Worm (Caenorhabditis elegans): ENCODE measurements around the gene Y57G11B.8.
A peak's percentile ranks its signal among the peaks of the same experiment; 100 is the strongest.
"Not testable (repeated sequence)": the region's sequence is repeated elsewhere in the genome, so short reads cannot be mapped to it uniquely, and the experiment has no call there.

The Y57G11B.8 gene

ce11 chrIV:14559267-14559666, 19.2 kb downstream of the Y57G11B.8 start:
- TF ChIP-seq nhr-6 (tag; optimal IDR thresholded peaks at IDR 0.05) (no peak), pqm-1 (tag; optimal IDR thresholded peaks at IDR 0.05) (peak; percentile 50), daf-16 (GFP tag; optimal IDR thresholded peaks at IDR 0.05) (no peak), daf-16 (tag; optimal IDR thresholded peaks at IDR 0.05) (peak; percentile 20), nhr-28 (tag; optimal IDR thresholded peaks at IDR 0.05) (peak; percentile 10)

ce11 chrIV:14557642-14558041, 20.9 kb downstream of the Y57G11B.8 start:
- TF ChIP-seq nhr-237 (tag; optimal IDR thresholded peaks at IDR 0.05) = no peak
- peak; percentile 54 for TF ChIP-seq aha-1 (tag)

- TF ChIP-seq daf-8 (GFP tag; IDR thresholded peaks at IDR 0.05) (no peak), Y75B8A.6 (GFP tag; IDR thresholded peaks at IDR 0.05) (no peak), lin-39 (tag; optimal IDR thresholded peaks at IDR 0.05) (no peak), tag-97 (GFP tag; IDR thresholded peaks at IDR 0.05) (no peak), ceh-82 (tag; optimal IDR thresholded peaks at IDR 0.05) (no peak), madf-5 (GFP tag; IDR thresholded peaks at IDR 0.05) (no peak), aha-1 (tag) (peak; percentile 24), nhr-6 (tag; optimal IDR thresholded peaks at IDR 0.05) (no peak), attf-4 (tag; optimal IDR thresholded peaks at IDR 0.05) (no peak)
Measured at ce11 chrIV:14554788-14555187, 23.7 kb downstream of the Y57G11B.8 start, which contains the start of gene Y57G11B.6. Y57G11B.6 (minus strand) TSS chrIV:14554888.

- not testable (repeated sequence) for TF ChIP-seq T20F7.1 (GFP tag; optimal IDR thresholded peaks at IDR 0.05); snpc-4 (tag; optimal IDR thresholded peaks at IDR 0.05); jun-1 (tag; optimal IDR thresholded peaks at IDR 0.05)
Measured at ce11 chrIV:14551870-14552269, 26.6 kb downstream of the Y57G11B.8 start, which contains the start of gene pals-30. pals-30 (minus strand) TSS chrIV:14551970.

- TF ChIP-seq F49E8.2 (tag; optimal IDR thresholded peaks at IDR 0.05; ENCODE audit: borderline replicate concordance) = no peak
- TF ChIP-seq hif-1 (tag; optimal IDR thresholded peaks at IDR 0.05) = no peak
- no peak for TF ChIP-seq ceh-20 (GFP tag; IDR thresholded peaks at IDR 0.05)
- no peak for TF ChIP-seq ceh-28 (tag; optimal IDR thresholded peaks at IDR 0.05)
- no peak for TF ChIP-seq pqm-1 (tag; optimal IDR thresholded peaks at IDR 0.05)
- no peak for TF ChIP-seq mep-1 (tag; optimal IDR thresholded peaks at IDR 0.05)
- no peak for TF ChIP-seq madf-5 (GFP tag; IDR thresholded peaks at IDR 0.05)
- TF ChIP-seq lin-1 (GFP tag; IDR thresholded peaks at IDR 0.05) = no peak
- TF ChIP-seq nhr-77 (tag; optimal IDR thresholded peaks at IDR 0.05) = no peak
- TF ChIP-seq lin-15B (tag; optimal IDR thresholded peaks at IDR 0.05) = no peak
- no peak for TF ChIP-seq F10B5.3 (tag; optimal IDR thresholded peaks at IDR 0.05)
- TF ChIP-seq aha-1 (tag) = no peak
Measured at ce11 chrIV:14549308-14549707, 29.2 kb downstream of the Y57G11B.8 start, which contains the start of gene T27E7.9. T27E7.9 (minus strand) TSS chrIV:14549408.

- TF ChIP-seq F37D6.2 (tag; optimal IDR thresholded peaks at IDR 0.05) (no peak), aha-1 (tag) (peak; percentile 55), lin-38 (GFP tag; IDR thresholded peaks at IDR 0.05) (no peak)
Measured at ce11 chrIV:14547292-14547691, 31.2 kb downstream of the Y57G11B.8 start.

ce11 chrIV:14542517-14542916, 36.0 kb downstream of the Y57G11B.8 start, which contains the start of gene pals-29:
pals-29 (minus strand) TSS chrIV:14542617.
- TF ChIP-seq T20F7.1 (GFP tag; optimal IDR thresholded peaks at IDR 0.05) (no peak), dve-1 (tag; optimal IDR thresholded peaks at IDR 0.05; ENCODE audit: insufficient read depth) (no peak), ctbp-1 (GFP tag; IDR thresholded peaks at IDR 0.05) (no peak), zip-11 (GFP tag; IDR thresholded peaks at IDR 0.05) (no peak), fkh-10 (GFP tag; optimal IDR thresholded peaks at IDR 0.05) (no peak), nhr-25 (tag; optimal IDR thresholded peaks at IDR 0.05; ENCODE audit: borderline replicate concordance, insufficient read depth) (no peak), Y48G9A.11 (GFP tag; IDR thresholded peaks at IDR 0.05) (no peak), nhr-6 (tag; optimal IDR thresholded peaks at IDR 0.05) (no peak), egl-43 (GFP tag; IDR thresholded peaks at IDR 0.05) (no peak), T26A8.4 (GFP tag; IDR thresholded peaks at IDR 0.05) (no peak), zip-2 (tag; optimal IDR thresholded peaks at IDR 0.05) (no peak), daf-16 (GFP tag; optimal IDR thresholded peaks at IDR 0.05) (no peak), daf-16 (tag; optimal IDR thresholded peaks at IDR 0.05) (no peak)

Measured in whole organism, L4 larva.